Worm (Caenorhabditis elegans) whole organism, L1 larva: Measurements from ENCODE around the gene msp-32.
A peak's percentile ranks its signal among the peaks of the same experiment; 100 is the strongest.

Source experiments
- C16A3.4 ChIP-seq: fragments of 150-350 bp; optimal IDR thresholded peaks from 2 replicates; lab custom pipeline; 2014; ENCODE audit warnings: missing biosample characterization, missing genetic modification characterization
- F16B12.6 ChIP-seq: fragments of 150-350 bp; optimal IDR thresholded peaks from 2 replicates; lab custom pipeline; 2014; ENCODE audit warnings: missing biosample characterization, missing genetic modification characterization
- aha-1 ChIP-seq: fragments of 150-350 bp; optimal IDR thresholded peaks from 2 replicates; lab custom pipeline; 2014; ENCODE audit warnings: missing biosample characterization, missing genetic modification characterization
- alr-1 ChIP-seq: fragments of 200-800 bp; sonication (Bioruptor generic); optimal IDR thresholded peaks from 2 replicates; lab custom pipeline; 2018; ENCODE audit warnings: borderline replicate concordance, mild to moderate bottlenecking, missing genetic modification characterization, missing compliant biosample characterization
- aly-2 ChIP-seq: fragments of 150-350 bp; optimal IDR thresholded peaks from 2 replicates; lab custom pipeline; 2014; ENCODE audit warnings: missing biosample characterization, missing genetic modification characterization
- blmp-1 ChIP-seq: fragments of 150-350 bp; optimal IDR thresholded peaks from 2 replicates; lab custom pipeline; 2014; ENCODE audit warnings: missing biosample characterization, missing genetic modification characterization
- ceh-82 ChIP-seq, 3 experiments: fragments of 150-350 bp in 1 of 3; sonication (generic microtip) in 2 of 3; optimal IDR thresholded peaks; 2 replicates each; lab custom pipeline; 2014 to 2017; ENCODE audit warnings: missing biosample characterization in 3 of 3, missing genetic modification characterization in 3 of 3
- ceh-88 ChIP-seq: fragments of 200-800 bp; sonication (Bioruptor generic); IDR thresholded peaks from 2 replicates; pipeline ENCODE4 v1.3.6; 2022; ENCODE audit warnings: missing genetic modification characterization, missing compliant biosample characterization
- ceh-90 ChIP-seq: sonication (generic microtip); optimal IDR thresholded peaks from 2 replicates; lab custom pipeline; 2016; ENCODE audit warnings: missing genetic modification characterization, missing compliant biosample characterization
- dpl-1 ChIP-seq, 3 experiments: fragments of 150-350 bp in 2 of 3; sonication (generic microtip) in 1 of 3; optimal IDR thresholded peaks; 2 replicates each; lab custom pipeline; 2014 to 2017; ENCODE audit warnings: missing biosample characterization in 3 of 3, missing genetic modification characterization in 3 of 3, missing genetic modification reagents in 3 of 3
- efl-1 ChIP-seq, 4 experiments: fragments of 150-350 bp; optimal IDR thresholded peaks in 3 of 4; peaks in 1 of 4; 1 replicate in 1 of 4; 2 replicates in 3 of 4; lab custom pipeline; 2014; ENCODE audit warnings: missing biosample characterization in 2 of 4, missing genetic modification characterization in 2 of 4, missing genetic modification reagents in 2 of 4
- efl-3 ChIP-seq: fragments of 200-800 bp; sonication (Bioruptor generic); optimal IDR thresholded peaks from 2 replicates; lab custom pipeline; 2018; ENCODE audit warnings: mild to moderate bottlenecking, missing genetic modification characterization, missing compliant biosample characterization
- egl-13 ChIP-seq: sonication (generic microtip); optimal IDR thresholded peaks from 2 replicates; lab custom pipeline; 2016; ENCODE audit warnings: missing genotype, missing genetic modification reagents, missing genetic modification characterization, missing compliant biosample characterization
- egl-27 ChIP-seq, 2 experiments: fragments of 150-350 bp in 1 of 2; sonication (generic microtip); optimal IDR thresholded peaks; 3 replicates each; lab custom pipeline; 2017 to 2018; ENCODE audit warnings: missing biosample characterization in 2 of 2, missing genetic modification characterization in 2 of 2, missing genetic modification reagents in 2 of 2
- elt-2 ChIP-seq: sonication (generic microtip); optimal IDR thresholded peaks from 2 replicates; lab custom pipeline; 2016; ENCODE audit warnings: missing genetic modification characterization, mild to moderate bottlenecking, inconsistent platforms, missing compliant biosample characterization, missing genetic modification reagents
- elt-3 ChIP-seq, 6 experiments: fragments of 150-350 bp in 1 of 6; sonication (generic microtip); optimal IDR thresholded peaks; 2 replicates each; lab custom pipeline; 2017 to 2018; ENCODE audit warnings: missing biosample characterization in 6 of 6, missing genetic modification characterization in 6 of 6, inconsistent platforms in 1 of 6
- ets-5 ChIP-seq: fragments of 200-800 bp; sonication (Bioruptor generic); IDR thresholded peaks from 2 replicates; pipeline ENCODE4 v1.3.6; 2022; ENCODE audit warnings: missing genetic modification characterization, missing compliant biosample characterization
- fos-1 ChIP-seq: fragments of 150-350 bp; optimal IDR thresholded peaks from 2 replicates; lab custom pipeline; 2014; ENCODE audit warnings: missing biosample characterization, missing genetic modification characterization
- hlh-4 ChIP-seq: sonication (generic microtip); optimal IDR thresholded peaks from 2 replicates; lab custom pipeline; 2016; ENCODE audit warnings: mild to moderate bottlenecking, missing genetic modification characterization, missing compliant biosample characterization
- hpl-2 ChIP-seq: fragments of 150-350 bp; optimal IDR thresholded peaks from 2 replicates; lab custom pipeline; 2014; ENCODE audit warnings: missing biosample characterization, missing genetic modification reagents, missing genetic modification characterization
- irx-1 ChIP-seq: sonication (generic microtip); optimal IDR thresholded peaks from 2 replicates; lab custom pipeline; 2016; ENCODE audit warnings: missing genetic modification characterization, missing compliant biosample characterization
- jun-1 ChIP-seq: fragments of 150-350 bp; optimal IDR thresholded peaks from 2 replicates; lab custom pipeline; 2014; ENCODE audit warnings: missing biosample characterization, missing genetic modification reagents, missing genetic modification characterization
- lin-13 ChIP-seq: fragments of 150-350 bp; optimal IDR thresholded peaks from 2 replicates; lab custom pipeline; 2014; ENCODE audit warnings: missing biosample characterization, missing genetic modification reagents, missing genetic modification characterization
- lin-14 ChIP-seq: fragments of 200-800 bp; sonication (Bioruptor generic); optimal IDR thresholded peaks from 2 replicates; lab custom pipeline; 2018; ENCODE audit warnings: mild to moderate bottlenecking, missing genetic modification characterization, moderate library complexity, missing compliant biosample characterization
- lin-39 ChIP-seq: fragments of 150-350 bp; optimal IDR thresholded peaks from 2 replicates; lab custom pipeline; 2014; ENCODE audit warnings: missing biosample characterization, missing genetic modification reagents, missing genetic modification characterization
- lir-3 ChIP-seq: sonication (generic microtip); optimal IDR thresholded peaks from 2 replicates; lab custom pipeline; 2016; ENCODE audit warnings: mild to moderate bottlenecking, missing genetic modification characterization, moderate library complexity, missing compliant biosample characterization; ENCODE audit not compliant: poor library complexity
- lsy-2 ChIP-seq, 2 experiments: fragments of 150-350 bp; optimal IDR thresholded peaks; 2 replicates each; lab custom pipeline; 2014; ENCODE audit warnings: missing biosample characterization in 2 of 2, missing genetic modification characterization in 2 of 2
- mab-9 ChIP-seq: fragments of 200-800 bp; sonication (Bioruptor generic); IDR thresholded peaks from 2 replicates; pipeline ENCODE4 v1.3.6; 2022; ENCODE audit warnings: missing genetic modification reagents, missing genetic modification characterization, missing compliant biosample characterization
- mdl-1 ChIP-seq, 2 experiments: fragments of 150-350 bp; optimal IDR thresholded peaks; 2 replicates each; lab custom pipeline; 2014 to 2017; ENCODE audit warnings: missing biosample characterization in 2 of 2, missing genetic modification characterization in 2 of 2, inconsistent platforms in 1 of 2
- mef-2 ChIP-seq: fragments of 150-350 bp; optimal IDR thresholded peaks from 2 replicates; lab custom pipeline; 2014; ENCODE audit warnings: missing biosample characterization, missing genetic modification characterization
- mep-1 ChIP-seq: fragments of 150-350 bp; optimal IDR thresholded peaks from 2 replicates; lab custom pipeline; 2014; ENCODE audit warnings: missing biosample characterization, missing genetic modification characterization
- nhr-47 ChIP-seq: sonication (generic microtip); optimal IDR thresholded peaks from 2 replicates; lab custom pipeline; 2016; ENCODE audit warnings: mild to moderate bottlenecking, missing genetic modification characterization, moderate library complexity, missing compliant biosample characterization
- nhr-71 ChIP-seq: sonication (generic microtip); optimal IDR thresholded peaks from 2 replicates; lab custom pipeline; 2016; ENCODE audit warnings: mild to moderate bottlenecking, missing genetic modification characterization, moderate library complexity, missing compliant biosample characterization
- nhr-85 ChIP-seq: sonication (generic microtip); peaks from one replicate; lab custom pipeline; 2016; ENCODE audit warnings: missing genetic modification characterization, inconsistent platforms, missing compliant biosample characterization
- nhr-90 ChIP-seq: sonication (generic microtip); optimal IDR thresholded peaks from 2 replicates; lab custom pipeline; 2016; ENCODE audit warnings: mild to moderate bottlenecking, missing genetic modification characterization, missing compliant biosample characterization; ENCODE audit not compliant: poor library complexity
- pag-3 ChIP-seq: sonication (generic microtip); optimal IDR thresholded peaks from 2 replicates; lab custom pipeline; 2017; ENCODE audit warnings: missing genetic modification characterization, mild to moderate bottlenecking, missing compliant biosample characterization, antibody characterized with exemption, borderline replicate concordance; ENCODE audit not compliant: insufficient read depth
- pqm-1 ChIP-seq: sonication (generic microtip); optimal IDR thresholded peaks from 3 replicates; lab custom pipeline; 2017; ENCODE audit warnings: missing biosample characterization, missing genetic modification characterization
- skn-1 ChIP-seq: fragments of 150-350 bp; optimal IDR thresholded peaks from 2 replicates; lab custom pipeline; 2014; ENCODE audit warnings: missing biosample characterization, missing genetic modification characterization
- snu-23 ChIP-seq: sonication (generic microtip); optimal IDR thresholded peaks from 2 replicates; lab custom pipeline; 2016; ENCODE audit warnings: missing genetic modification characterization, missing compliant biosample characterization
- sox-4 ChIP-seq: sonication (generic microtip); optimal IDR thresholded peaks from 2 replicates; lab custom pipeline; 2016; ENCODE audit warnings: missing genetic modification characterization, missing compliant biosample characterization
- sup-37 ChIP-seq: fragments of 200-800 bp; sonication (Bioruptor generic); optimal IDR thresholded peaks from 2 replicates; lab custom pipeline; 2018; ENCODE audit warnings: mild to moderate bottlenecking, missing genetic modification characterization, missing compliant biosample characterization
- swsn-7 ChIP-seq: sonication (generic microtip); optimal IDR thresholded peaks from 2 replicates; lab custom pipeline; 2016; ENCODE audit warnings: missing genetic modification characterization, missing compliant biosample characterization
- tbx-2 ChIP-seq: sonication (generic microtip); optimal IDR thresholded peaks from 2 replicates; lab custom pipeline; 2016; ENCODE audit warnings: missing genetic modification characterization, missing compliant biosample characterization
- unc-30 ChIP-seq: sonication (generic microtip); optimal IDR thresholded peaks from 2 replicates; lab custom pipeline; 2017; ENCODE audit warnings: missing biosample characterization, missing genetic modification characterization
- unc-62 ChIP-seq: fragments of 150-350 bp; optimal IDR thresholded peaks from 2 replicates; lab custom pipeline; 2014; ENCODE audit warnings: missing biosample characterization, missing genetic modification reagents, missing genetic modification characterization
- unc-86 ChIP-seq: sonication (generic microtip); optimal IDR thresholded peaks from 2 replicates; lab custom pipeline; 2016; ENCODE audit warnings: missing genetic modification characterization, missing compliant biosample characterization
- unc-98 ChIP-seq: fragments of 200-800 bp; sonication (Bioruptor generic); IDR thresholded peaks from 2 replicates; pipeline ENCODE4 v1.3.6; 2022; ENCODE audit warnings: missing genetic modification characterization, missing compliant biosample characterization
- xbp-1 ChIP-seq: sonication (generic microtip); optimal IDR thresholded peaks from 2 replicates; lab custom pipeline; 2016; ENCODE audit warnings: missing genetic modification characterization, missing compliant biosample characterization
- zag-1 ChIP-seq: fragments of 150-350 bp; optimal IDR thresholded peaks from 2 replicates; lab custom pipeline; 2014; ENCODE audit warnings: missing biosample characterization, missing genetic modification characterization
- ztf-11 ChIP-seq, 2 experiments: sonication (generic microtip); optimal IDR thresholded peaks; 2 replicates each; lab custom pipeline; 2016 to 2017; ENCODE audit warnings: missing genetic modification characterization in 2 of 2, missing biosample characterization in 1 of 2, missing compliant biosample characterization in 1 of 2
- ztf-4 ChIP-seq: fragments of 150-350 bp; optimal IDR thresholded peaks from 2 replicates; lab custom pipeline; 2014; ENCODE audit warnings: missing biosample characterization, missing genetic modification characterization

Gene msp-32

ce11 chrII:4891012-4891775 is 7.4 kb upstream of the msp-32 start, which contains the start of gene gst-9 (continued):
- TF ChIP-seq lir-3 (tag; lab: Kevin White, UChicago): no peak
- TF ChIP-seq aha-1 (tag; lab: Kevin White, UChicago): no peak
- no peak for TF ChIP-seq ztf-11 (tag; optimal IDR thresholded peaks at IDR 0.05; lab: Kevin White, UChicago)
- no peak for TF ChIP-seq lin-39
- TF ChIP-seq hpl-2 (GFP tag; lab: Kevin White, UChicago): no peak
- TF ChIP-seq tbx-2 (tag; lab: Kevin White, UChicago): no peak
- no peak for TF ChIP-seq mdl-1 (tag; optimal IDR thresholded peaks at IDR 0.05; lab: Kevin White, UChicago)
- peak; percentile 7 for TF ChIP-seq swsn-7
- peak; percentile 63 for TF ChIP-seq elt-2 (tag; lab: Kevin White, UChicago)
- no peak for TF ChIP-seq ztf-4 (tag; lab: Kevin White, UChicago)
- TF ChIP-seq snu-23 (GFP tag; lab: Kevin White, UChicago): peak; percentile 38
- peak in 1 of 3 experiments; percentile 8 for TF ChIP-seq dpl-1 (GFP tag; optimal IDR thresholded peaks at IDR 0.05; lab: Kevin White, UChicago)
- TF ChIP-seq alr-1 (tag; lab: Kevin White, UChicago): no peak
- TF ChIP-seq unc-98 (GFP tag; lab: Robert Waterston, UW): no peak
- peak; percentile 38 for TF ChIP-seq mep-1
- no peak for TF ChIP-seq C16A3.4 (tag; lab: Kevin White, UChicago)
- peak; percentile 0 to 7 for TF ChIP-seq efl-1 (optimal IDR thresholded peaks at IDR 0.05; lab: Kevin White, UChicago)
- TF ChIP-seq efl-1 (GFP tag; optimal IDR thresholded peaks at IDR 0.05 in 1 of 2; lab: Kevin White, UChicago): peak in 1 of 2 experiments; percentile 55
- TF ChIP-seq lin-13 (GFP tag; lab: Kevin White, UChicago): no peak
- peak; percentile 17 for TF ChIP-seq lin-14 (GFP tag; lab: Kevin White, UChicago)
- peak; percentile 80 for TF ChIP-seq aly-2 (tag; lab: Kevin White, UChicago)
- no peak for TF ChIP-seq mab-9 (GFP tag; lab: Robert Waterston, UW)
- TF ChIP-seq nhr-90 (tag; lab: Kevin White, UChicago): no peak
- TF ChIP-seq sox-4 (tag; lab: Kevin White, UChicago): no peak
- no peak for TF ChIP-seq zag-1 (tag; lab: Kevin White, UChicago)
- TF ChIP-seq egl-13 (tag; lab: Kevin White, UChicago): no peak
- peak; percentile 66 for TF ChIP-seq nhr-71 (tag; lab: Kevin White, UChicago)
- no peak for TF ChIP-seq ets-5 (GFP tag; lab: Robert Waterston, UW)
- no peak for TF ChIP-seq unc-86 (tag; lab: Kevin White, UChicago)
- peak; percentile 60 for TF ChIP-seq nhr-85 (tag; lab: Kevin White, UChicago)
- TF ChIP-seq pqm-1 (tag; lab: Kevin White, UChicago): no peak
- TF ChIP-seq unc-30 (tag; lab: Kevin White, UChicago): no peak
- no peak for TF ChIP-seq lsy-2 (tag; optimal IDR thresholded peaks at IDR 0.05; lab: Kevin White, UChicago)
- no peak for TF ChIP-seq irx-1 (tag; lab: Kevin White, UChicago)
- TF ChIP-seq egl-27 (tag; optimal IDR thresholded peaks at IDR 0.05; lab: Kevin White, UChicago): no peak
- TF ChIP-seq mef-2 (tag; lab: Kevin White, UChicago): no peak
- TF ChIP-seq ceh-88 (GFP tag; lab: Robert Waterston, UW): no peak
- no peak for TF ChIP-seq ceh-82 (tag; optimal IDR thresholded peaks at IDR 0.05; lab: Kevin White, UChicago)
- peak in 1 of 6 experiments; percentile 34 for TF ChIP-seq elt-3 (tag; optimal IDR thresholded peaks at IDR 0.05; lab: Kevin White, UChicago)
- TF ChIP-seq sup-37 (GFP tag; lab: Kevin White, UChicago): no peak
- TF ChIP-seq blmp-1: no peak
- no peak for TF ChIP-seq pag-3 (tag; lab: Kevin White, UChicago)
- TF ChIP-seq hlh-4 (tag; lab: Kevin White, UChicago): no peak
- TF ChIP-seq F16B12.6 (tag; lab: Kevin White, UChicago): no peak
- TF ChIP-seq jun-1 (tag; lab: Kevin White, UChicago): no peak
- no peak for TF ChIP-seq unc-62 (GFP tag; lab: Kevin White, UChicago)
- TF ChIP-seq efl-3: no peak
- no peak for TF ChIP-seq ceh-90
- TF ChIP-seq nhr-47 (tag; lab: Kevin White, UChicago): peak; percentile 16
- no peak for TF ChIP-seq fos-1
- TF ChIP-seq xbp-1 (tag; lab: Kevin White, UChicago): no peak
- peak; percentile 37 for TF ChIP-seq skn-1 (tag; lab: Kevin White, UChicago)
